Fruit fly (Drosophila melanogaster): ENCODE measurements around the gene CG14434.

Gene CG14434

DNA sequence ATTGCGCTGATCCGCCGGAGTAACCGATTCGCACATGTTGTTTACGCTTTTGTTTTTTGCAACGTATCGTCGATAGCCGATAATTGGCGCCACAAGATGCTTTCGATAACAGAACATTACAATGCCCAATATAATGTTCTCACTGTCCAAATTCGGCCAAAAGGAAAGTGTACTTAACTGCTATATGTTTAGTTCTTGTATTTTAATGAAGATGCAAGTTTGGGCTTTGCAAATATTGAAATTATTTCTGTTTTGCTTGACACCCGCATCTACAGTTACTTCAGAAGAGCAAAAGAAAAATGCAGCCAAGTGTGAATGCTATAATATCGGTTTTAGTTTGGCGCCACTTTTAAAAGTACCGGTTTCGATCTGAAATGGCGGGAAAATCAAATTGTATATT lies 14.4 kb downstream of the CG14434 start (continued):
- TF ChIP-seq Camta (GFP tag; optimal IDR thresholded peaks at IDR 0.05) (peak; percentile 91), CG13424 (tag; optimal IDR thresholded peaks at IDR 0.05) (peak; percentile 94), hth (optimal IDR thresholded peaks at IDR 0.05) (no peak), cwo (GFP tag; optimal IDR thresholded peaks at IDR 0.05) (peak; percentile 86), ERR (GFP tag; optimal IDR thresholded peaks at IDR 0.05) (peak; percentile 93), luna (GFP tag; optimal IDR thresholded peaks at IDR 0.05) (peak; percentile 87), H2.0 (GFP tag; IDR thresholded peaks at IDR 0.05) (peak; percentile 84), Mes4 (GFP tag; optimal IDR thresholded peaks at IDR 0.05) (peak; percentile 84), CG13296 (GFP tag; optimal IDR thresholded peaks at IDR 0.05) (peak; percentile 90), shn (GFP tag; optimal IDR thresholded peaks at IDR 0.05) (peak; percentile 90), CG8388 (GFP tag; optimal IDR thresholded peaks at IDR 0.05) (peak; percentile 83), vvl (GFP tag; IDR thresholded peaks at IDR 0.05) (peak; percentile 93), Optix (GFP tag; IDR thresholded peaks at IDR 0.05) (peak; percentile 81), pita (GFP tag; optimal IDR thresholded peaks at IDR 0.05) (no peak), ci (GFP tag; IDR thresholded peaks at IDR 0.05) (peak; percentile 91), CG6854 (GFP tag; optimal IDR thresholded peaks at IDR 0.05) (peak; percentile 77), Six4 (GFP tag; optimal IDR thresholded peaks at IDR 0.05) (peak; percentile 86), CG31388 (GFP tag; optimal IDR thresholded peaks at IDR 0.05) (peak; percentile 47), CTCF (GFP tag; optimal IDR thresholded peaks at IDR 0.05) (peak; percentile 73), CG11504 (tag; optimal IDR thresholded peaks at IDR 0.05) (peak; percentile 92), maf-S (GFP tag; optimal IDR thresholded peaks at IDR 0.05) (peak; percentile 90), CG18599 (GFP tag; optimal IDR thresholded peaks at IDR 0.05) (peak; percentile 95), CG7987 (GFP tag; optimal IDR thresholded peaks at IDR 0.05) (peak; percentile 84), Mad (GFP tag; optimal IDR thresholded peaks at IDR 0.05) (peak; percentile 88), slbo (GFP tag; IDR thresholded peaks at IDR 0.05) (peak; percentile 91), Sry-δ (GFP tag; optimal IDR thresholded peaks at IDR 0.05) (peak; percentile 76), CG4328 (GFP tag; optimal IDR thresholded peaks at IDR 0.05) (peak; percentile 89), trem (tag; optimal IDR thresholded peaks at IDR 0.05) (peak; percentile 90), CG4424 (GFP tag; optimal IDR thresholded peaks at IDR 0.05) (peak; percentile 90), pho (GFP tag; optimal IDR thresholded peaks at IDR 0.05) (peak; percentile 85), fu2 (GFP tag; optimal IDR thresholded peaks at IDR 0.05) (peak; percentile 89), CG15514 (GFP tag; optimal IDR thresholded peaks at IDR 0.05) (peak; percentile 92), hkb (optimal IDR thresholded peaks at IDR 0.05) (no peak), hkb (GFP tag; IDR thresholded peaks at IDR 0.05) (peak; percentile 77), odd (GFP tag; optimal IDR thresholded peaks at IDR 0.05) (peak; percentile 75), CG10366 (GFP tag; IDR thresholded peaks at IDR 0.05) (peak; percentile 77), CG30020 (tag; optimal IDR thresholded peaks at IDR 0.05) (peak; percentile 85), insv (GFP tag; optimal IDR thresholded peaks at IDR 0.05) (peak in 1 of 2 experiments; percentile 62), Xbp1 (GFP tag; optimal IDR thresholded peaks at IDR 0.05) (peak; percentile 92), CG15011 (GFP tag; optimal IDR thresholded peaks at IDR 0.05) (peak; percentile 83), Hr51 (GFP tag; optimal IDR thresholded peaks at IDR 0.05) (peak; percentile 85 to 92), CG4360 (GFP tag; IDR thresholded peaks at IDR 0.05) (peak; percentile 59), lab (GFP tag; optimal IDR thresholded peaks at IDR 0.05) (peak; percentile 94), CG1647 (GFP tag; optimal IDR thresholded peaks at IDR 0.05) (peak; percentile 92), grn (GFP tag; optimal IDR thresholded peaks at IDR 0.05) (peak; percentile 30), Med (GFP tag) (peak; percentile 99), CG8089 (GFP tag; optimal IDR thresholded peaks at IDR 0.05) (peak; percentile 87), Hand (GFP tag; optimal IDR thresholded peaks at IDR 0.05) (peak; percentile 1), CG12104 (GFP tag; optimal IDR thresholded peaks at IDR 0.05) (peak; percentile 90), CG7745 (tag; optimal IDR thresholded peaks at IDR 0.05) (no peak), pfk (GFP tag; optimal IDR thresholded peaks at IDR 0.05) (peak; percentile 41), CG10543 (GFP tag; optimal IDR thresholded peaks at IDR 0.05) (peak; percentile 87)
